Worm (Caenorhabditis elegans): Measurements from ENCODE around the gene K10F12.7.

The K10F12.7 gene

ce11 chrIII:354545-355460 lies 27.6 kb downstream of the K10F12.7 start, which contains the start of gene gei-4 (continued):
- TF ChIP-seq ets-4 (tag; optimal IDR thresholded peaks at IDR 0.05) (peak; percentile 59), fax-1 (tag; optimal IDR thresholded peaks at IDR 0.05) (no peak), ceh-45 (GFP tag; IDR thresholded peaks at IDR 0.05) (no peak), ceh-2 (tag; optimal IDR thresholded peaks at IDR 0.05) (peak; percentile 41), ceh-34 (tag; optimal IDR thresholded peaks at IDR 0.05) (peak; percentile 93), rnt-1 (tag; optimal IDR thresholded peaks at IDR 0.05) (peak; percentile 63), pax-1 (tag; optimal IDR thresholded peaks at IDR 0.05) (no peak), ceh-22 (tag; optimal IDR thresholded peaks at IDR 0.05) (peak; percentile 47), syd-9 (tag; optimal IDR thresholded peaks at IDR 0.05) (peak; percentile 71), elt-2 (tag; optimal IDR thresholded peaks at IDR 0.05) (peak; percentile 52), dmd-4 (tag; optimal IDR thresholded peaks at IDR 0.05; ENCODE audit: borderline replicate concordance) (no peak), lim-6 (tag; optimal IDR thresholded peaks at IDR 0.05) (no peak), ahr-1 (tag; optimal IDR thresholded peaks at IDR 0.05) (no peak), T23F11.4 (GFP tag; optimal IDR thresholded peaks at IDR 0.05) (no peak), pag-3 (tag; optimal IDR thresholded peaks at IDR 0.05; ENCODE audit: borderline replicate concordance) (no peak), nhr-232 (tag; optimal IDR thresholded peaks at IDR 0.05) (no peak), dve-1 (tag; optimal IDR thresholded peaks at IDR 0.05) (peak; percentile 2), ceh-48 (tag; optimal IDR thresholded peaks at IDR 0.05) (peak; percentile 97), ceh-19 (GFP tag; optimal IDR thresholded peaks at IDR 0.05) (no peak), nhr-11 (tag; optimal IDR thresholded peaks at IDR 0.05) (no peak), unc-3 (GFP tag; conservative IDR thresholded peaks at IDR 0.05) (no peak), unc-3 (tag; optimal IDR thresholded peaks at IDR 0.05) (no peak), C38D4.7 (GFP tag; optimal IDR thresholded peaks at IDR 0.05) (no peak), hlh-6 (tag; optimal IDR thresholded peaks at IDR 0.05) (no peak), fkh-10 (GFP tag; optimal IDR thresholded peaks at IDR 0.05) (no peak), hlh-8 (tag; optimal IDR thresholded peaks at IDR 0.05) (peak; percentile 22), zip-5 (tag; optimal IDR thresholded peaks at IDR 0.05) (no peak), unc-55 (GFP tag; optimal IDR thresholded peaks at IDR 0.05) (peak; percentile 95), unc-42 (tag; optimal IDR thresholded peaks at IDR 0.05) (peak; percentile 32), npax-4 (tag; optimal IDR thresholded peaks at IDR 0.05) (no peak), ceh-18 (tag; optimal IDR thresholded peaks at IDR 0.05) (peak; percentile 69), ref-2 (tag; optimal IDR thresholded peaks at IDR 0.05) (peak; percentile 78), hlh-13 (GFP tag; optimal IDR thresholded peaks at IDR 0.05) (no peak), Y22D7AL.16 (tag; optimal IDR thresholded peaks at IDR 0.05) (no peak), ama-1 (optimal IDR thresholded peaks at IDR 0.05) (peak; percentile 59), K02D7.2 (tag; optimal IDR thresholded peaks at IDR 0.05) (no peak), ceh-31 (tag; optimal IDR thresholded peaks at IDR 0.05) (peak; percentile 93), fkh-6 (tag; optimal IDR thresholded peaks at IDR 0.05) (no peak), ceh-30 (tag; optimal IDR thresholded peaks at IDR 0.05) (peak; percentile 31), pat-9 (tag; optimal IDR thresholded peaks at IDR 0.05) (no peak), K09A11.1 (tag; optimal IDR thresholded peaks at IDR 0.05; ENCODE audit: insufficient read depth) (peak; percentile 5), eyg-1 (tag; optimal IDR thresholded peaks at IDR 0.05) (no peak), F13H6.1 (tag; optimal IDR thresholded peaks at IDR 0.05) (peak; percentile 76), ttx-3 (tag; optimal IDR thresholded peaks at IDR 0.05) (no peak), nfya-1 (tag; optimal IDR thresholded peaks at IDR 0.05) (peak; percentile 85), ceh-6 (GFP tag; optimal IDR thresholded peaks at IDR 0.05) (peak; percentile 45), pros-1 (tag; optimal IDR thresholded peaks at IDR 0.05) (peak; percentile 82), madf-2 (tag; optimal IDR thresholded peaks at IDR 0.05) (no peak), hlh-15 (tag; optimal IDR thresholded peaks at IDR 0.05) (no peak), tbx-2 (tag; optimal IDR thresholded peaks at IDR 0.05) (peak; percentile 76), hlh-30 (tag; optimal IDR thresholded peaks at IDR 0.05; ENCODE audit: insufficient read depth) (peak; percentile 96)

All from whole organism, late embryonic.